Worm (Caenorhabditis elegans): ENCODE results near the gene B0432.10.
A peak's percentile ranks its signal among the peaks of the same experiment; 100 is the strongest.

B0432.10 gene

DNA sequence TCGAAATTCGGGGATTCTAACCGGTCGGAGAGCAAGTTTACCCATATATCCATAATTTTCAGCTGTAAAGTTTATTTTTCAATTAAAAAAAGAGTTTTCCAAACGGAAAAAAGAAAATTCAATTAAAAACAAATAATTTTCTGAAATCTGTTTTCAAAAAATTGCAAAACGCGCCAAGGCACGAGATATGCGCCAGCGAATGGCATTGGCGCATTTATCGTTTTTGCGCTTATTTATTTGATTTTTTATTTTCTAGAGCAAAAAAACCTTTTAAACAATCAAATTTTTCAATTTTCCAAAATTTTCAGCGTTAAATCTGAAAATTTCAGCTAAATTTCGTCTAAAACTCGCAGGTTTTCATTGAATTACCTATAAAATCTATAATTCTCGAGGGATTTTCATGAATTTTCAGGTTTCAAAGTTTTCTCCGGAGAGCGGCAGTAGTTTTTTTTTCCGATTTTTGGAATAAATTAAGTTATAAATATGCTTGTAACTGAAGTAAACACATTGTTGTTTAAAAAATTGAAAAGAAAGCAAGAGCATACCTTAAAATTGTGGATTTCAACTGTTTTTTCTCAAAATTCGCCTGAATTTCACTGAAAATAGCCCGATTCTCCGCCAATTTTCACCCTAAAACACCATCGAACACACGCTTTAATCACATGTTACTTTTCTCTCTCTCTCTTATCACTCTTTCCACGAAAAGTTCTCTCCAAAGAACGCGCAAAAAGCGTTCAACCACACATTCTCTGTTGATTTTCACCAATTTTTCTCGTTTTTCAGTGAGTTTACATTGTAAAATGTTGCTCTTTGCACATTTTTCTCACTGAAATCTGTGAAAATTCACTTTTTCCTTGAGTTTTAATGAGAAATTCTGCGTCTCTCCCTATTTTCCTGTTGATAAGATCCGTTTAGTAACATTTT, at the start of gene B0432.10:
TSS of gene B0432.10 (minus strand) at position 649 of the 924 bp plus-strand sequence.
- TF ChIP-seq nhr-23 (tag; optimal IDR thresholded peaks at IDR 0.05), result no peak
- TF ChIP-seq elt-3 (tag; optimal IDR thresholded peaks at IDR 0.05), result no peak
- no peak for TF ChIP-seq unc-62 (GFP tag; optimal IDR thresholded peaks at IDR 0.05)
- peak; percentile 87 for TF ChIP-seq lin-13 (GFP tag; optimal IDR thresholded peaks at IDR 0.05)
- no peak for TF ChIP-seq mbf-1 (tag; optimal IDR thresholded peaks at IDR 0.05)
- peak; percentile 60 for TF ChIP-seq snpc-4 (tag; optimal IDR thresholded peaks at IDR 0.05)
- no peak for TF ChIP-seq ZK546.5 (tag; optimal IDR thresholded peaks at IDR 0.05)
- TF ChIP-seq sem-4 (tag; optimal IDR thresholded peaks at IDR 0.05), result peak; percentile 77
- TF ChIP-seq nhr-25 (tag; optimal IDR thresholded peaks at IDR 0.05), result peak; percentile 82
- TF ChIP-seq crh-2 (tag; optimal IDR thresholded peaks at IDR 0.05), result peak; percentile 81
- no peak for TF ChIP-seq blmp-1 (tag; optimal IDR thresholded peaks at IDR 0.05; ENCODE audit: insufficient read depth)
- TF ChIP-seq nhr-10 (tag; optimal IDR thresholded peaks at IDR 0.05), result no peak
- TF ChIP-seq ceh-16 (tag; optimal IDR thresholded peaks at IDR 0.05), result peak; percentile 19
- TF ChIP-seq skn-1 (tag; optimal IDR thresholded peaks at IDR 0.05), result no peak
- TF ChIP-seq zag-1 (tag; optimal IDR thresholded peaks at IDR 0.05), result peak; percentile 17
- TF ChIP-seq nhr-6 (tag; optimal IDR thresholded peaks at IDR 0.05), result peak; percentile 78
- no peak for TF ChIP-seq alr-1 (tag; optimal IDR thresholded peaks at IDR 0.05)
- peak; percentile 63 for TF ChIP-seq lin-11 (tag; optimal IDR thresholded peaks at IDR 0.05)
- TF ChIP-seq ztf-1 (GFP tag; conservative IDR thresholded peaks at IDR 0.05), result no peak
- TF ChIP-seq fos-1 (tag; optimal IDR thresholded peaks at IDR 0.05), result peak; percentile 47
- no peak for TF ChIP-seq nhr-11 (tag; optimal IDR thresholded peaks at IDR 0.05)
- peak; percentile 8 for TF ChIP-seq R02D3.7 (tag; optimal IDR thresholded peaks at IDR 0.05)
- TF ChIP-seq mdl-1 (tag; optimal IDR thresholded peaks at IDR 0.05), result peak in 1 of 2 experiments; percentile 4
- peak; percentile 96 for TF ChIP-seq unc-55 (GFP tag; optimal IDR thresholded peaks at IDR 0.05)
- TF ChIP-seq lsy-2 (tag; optimal IDR thresholded peaks at IDR 0.05), result peak; percentile 81 to 92
- no peak for TF ChIP-seq unc-39 (tag; optimal IDR thresholded peaks at IDR 0.05)
- TF ChIP-seq ztf-4 (tag; optimal IDR thresholded peaks at IDR 0.05), result no peak
- TF ChIP-seq elt-1 (tag; optimal IDR thresholded peaks at IDR 0.05), result no peak
- peak; percentile 74 for TF ChIP-seq F13H6.1 (tag; optimal IDR thresholded peaks at IDR 0.05)
- TF ChIP-seq C34F6.9 (tag; optimal IDR thresholded peaks at IDR 0.05), result peak; percentile 96
- TF ChIP-seq gmeb-1 (tag; optimal IDR thresholded peaks at IDR 0.05), result peak; percentile 97
- peak; percentile 74 for TF ChIP-seq sma-3 (GFP tag; optimal IDR thresholded peaks at IDR 0.05)
- no peak for TF ChIP-seq lin-39 (tag; optimal IDR thresholded peaks at IDR 0.05)
- TF ChIP-seq egl-27 (tag; optimal IDR thresholded peaks at IDR 0.05), result peak; percentile 81
- TF ChIP-seq sma-9 (GFP tag; optimal IDR thresholded peaks at IDR 0.05), result peak; percentile 75
- TF ChIP-seq sma-9 (tag; optimal IDR thresholded peaks at IDR 0.05), result no peak
- no peak for TF ChIP-seq peb-1 (tag; optimal IDR thresholded peaks at IDR 0.05)
- peak; percentile 63 for TF ChIP-seq nhr-21 (tag; optimal IDR thresholded peaks at IDR 0.05)
- TF ChIP-seq Y55F3AM.14 (GFP tag; optimal IDR thresholded peaks at IDR 0.05), result no peak
- no peak for TF ChIP-seq ama-1 (optimal IDR thresholded peaks at IDR 0.05)
- peak; percentile 58 for TF ChIP-seq nhr-129 (tag; optimal IDR thresholded peaks at IDR 0.05)
- peak; percentile 40 for TF ChIP-seq nhr-237 (tag; optimal IDR thresholded peaks at IDR 0.05)
- no peak for TF ChIP-seq ztf-11 (tag; optimal IDR thresholded peaks at IDR 0.05)
- TF ChIP-seq nhr-77 (tag; optimal IDR thresholded peaks at IDR 0.05), result peak; percentile 37
- TF ChIP-seq mab-5 (tag; optimal IDR thresholded peaks at IDR 0.05), result peak; percentile 71
- TF ChIP-seq aly-2 (tag; optimal IDR thresholded peaks at IDR 0.05), result no peak
- TF ChIP-seq nhr-12 (tag; optimal IDR thresholded peaks at IDR 0.05), result no peak
- no peak for TF ChIP-seq dmd-4 (tag; optimal IDR thresholded peaks at IDR 0.05)
- TF ChIP-seq ceh-82 (tag; optimal IDR thresholded peaks at IDR 0.05), result no peak

Measured in whole organism, L2 larva.